Worm (Caenorhabditis elegans): ENCODE results near the gene C16A11.10.

DNA sequence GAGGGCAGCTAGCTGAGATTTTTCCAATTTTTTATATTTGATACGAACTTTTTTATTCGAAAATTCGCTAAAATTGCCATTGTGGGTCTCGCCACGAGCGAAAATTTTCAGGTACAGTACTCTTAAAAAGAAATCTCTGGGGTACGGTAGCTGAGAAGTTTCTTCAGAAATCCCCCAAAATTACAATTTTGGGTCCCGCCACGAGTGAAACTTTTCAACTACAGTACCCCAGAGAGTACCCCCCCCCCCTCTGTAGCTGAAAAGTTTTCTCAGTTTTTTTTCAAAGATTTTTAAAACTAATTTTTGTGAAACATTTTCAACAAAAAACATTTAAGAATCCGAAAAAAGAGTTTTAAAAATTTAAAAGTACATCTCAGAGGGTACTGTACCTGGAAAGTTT lies 13.8 kb downstream of the C16A11.10 start:
- TF ChIP-seq nhr-11 (tag; optimal IDR thresholded peaks at IDR 0.05): no peak
- no peak for TF ChIP-seq elt-3 (tag; optimal IDR thresholded peaks at IDR 0.05)
- no peak for TF ChIP-seq alr-1 (tag; optimal IDR thresholded peaks at IDR 0.05)

All from whole organism, L2 larva.